Fruit fly (Drosophila melanogaster) whole organism, pupa: Measurements from ENCODE around the gene PIG-H.

Source experiments
- CG12605 ChIP-seq: fragments of 200-800 bp; sonication (Bioruptor generic); IDR thresholded peaks from 2 replicates; pipeline ENCODE4 v1.3.6; 2022; ENCODE audit warnings: missing biosample characterization, missing genetic modification characterization
- CG13204 ChIP-seq: fragments of 200-800 bp; sonication (Bioruptor generic); optimal IDR thresholded peaks from 2 replicates; lab custom pipeline; 2018; ENCODE audit warnings: missing biosample characterization, mild to moderate bottlenecking, missing genetic modification characterization, moderate library complexity
- CG14655 ChIP-seq: fragments of 200-800 bp; sonication (Bioruptor generic); optimal IDR thresholded peaks from 3 replicates; lab custom pipeline; 2017; ENCODE audit warnings: mild to moderate bottlenecking, missing biosample characterization, missing genetic modification reagents, missing genetic modification characterization
- CG15710 ChIP-seq: fragments of 200-800 bp; sonication (Bioruptor generic); optimal IDR thresholded peaks from 2 replicates; lab custom pipeline; 2018; ENCODE audit warnings: missing biosample characterization, mild to moderate bottlenecking, missing genetic modification characterization, moderate library complexity
- CG8159 ChIP-seq: fragments of 200-800 bp; sonication (Bioruptor generic); optimal IDR thresholded peaks from 3 replicates; lab custom pipeline; 2018; ENCODE audit warnings: missing biosample characterization, mild to moderate bottlenecking, missing genetic modification characterization, moderate library complexity
- CG9948 ChIP-seq: fragments of 200-800 bp; sonication (Bioruptor generic); optimal IDR thresholded peaks from 2 replicates; lab custom pipeline; 2018; ENCODE audit warnings: missing biosample characterization, mild to moderate bottlenecking, missing genetic modification characterization, moderate library complexity
- EcR ChIP-seq: fragments of 200-800 bp; sonication (Bioruptor generic); optimal IDR thresholded peaks from 3 replicates; lab custom pipeline; 2019; ENCODE audit warnings: missing biosample characterization, missing genetic modification characterization, mild to moderate bottlenecking, moderate library complexity, missing genetic modification reagents
- Ets98B ChIP-seq: fragments of 200-800 bp; sonication (Bioruptor generic); IDR thresholded peaks from 2 replicates; pipeline ENCODE4 v1.3.6; 2022; ENCODE audit warnings: missing biosample characterization, missing genetic modification characterization
- Pif1A ChIP-seq: fragments of 200-800 bp; sonication (Bioruptor generic); optimal IDR thresholded peaks from 3 replicates; lab custom pipeline; 2016; ENCODE audit warnings: missing biosample characterization, missing genetic modification characterization
- Pif1B ChIP-seq: fragments of 200-800 bp; sonication (Bioruptor generic); optimal IDR thresholded peaks from 3 replicates; lab custom pipeline; 2016; ENCODE audit warnings: missing biosample characterization, missing genetic modification characterization
- fd96Ca ChIP-seq: fragments of 200-800 bp; sonication (Bioruptor generic); IDR thresholded peaks from 3 replicates; pipeline ENCODE4 v1.3.6; 2022; ENCODE audit warnings: missing biosample characterization, missing genetic modification characterization
- gl ChIP-seq: fragments of 200-800 bp; sonication (Bioruptor generic); optimal IDR thresholded peaks from 2 replicates; lab custom pipeline; 2018; ENCODE audit warnings: missing biosample characterization, mild to moderate bottlenecking, missing genetic modification characterization

dm6 chr3R:7967347-7967746 is 32.3 kb upstream of the PIG-H start, which contains the start of gene dsx:
- TF ChIP-seq Pif1B (no peak), fd96Ca (no peak), CG9948 (tag; lab: Kevin White, UChicago) (no peak), EcR (GFP tag; lab: Kevin White, UChicago) (no peak), Ets98B (GFP tag; lab: Robert Waterston, UW) (no peak), Pif1A (no peak), CG12605 (GFP tag; lab: Robert Waterston, UW) (no peak), CG15710 (tag; lab: Kevin White, UChicago) (peak; percentile 26), CG14655 (peak; percentile 59), CG8159 (peak; percentile 37), CG13204 (GFP tag; lab: Kevin White, UChicago) (no peak), gl (tag; lab: Kevin White, UChicago) (no peak)
